Worm (Caenorhabditis elegans) whole organism, L3 larva: ENCODE measurements around the gene F40A3.4.

Experiments
- R02D3.7 ChIP-seq: fragments of 150-350 bp; optimal IDR thresholded peaks from 2 replicates; lab custom pipeline; 2014; ENCODE audit warnings: missing biosample characterization, missing genetic modification characterization
- ZK546.5 ChIP-seq: sonication (generic microtip); optimal IDR thresholded peaks from 2 replicates; lab custom pipeline; 2017; ENCODE audit warnings: missing biosample characterization, missing genetic modification characterization
- aly-2 ChIP-seq: fragments of 150-350 bp; optimal IDR thresholded peaks from 2 replicates; lab custom pipeline; 2014; ENCODE audit warnings: missing biosample characterization, missing genetic modification characterization
- ceh-28 ChIP-seq: fragments of 150-350 bp; optimal IDR thresholded peaks from 2 replicates; lab custom pipeline; 2014; ENCODE audit warnings: missing biosample characterization, missing genetic modification reagents, missing genetic modification characterization
- ceh-82 ChIP-seq: fragments of 150-350 bp; optimal IDR thresholded peaks from 2 replicates; lab custom pipeline; 2014; ENCODE audit warnings: missing biosample characterization, missing genetic modification characterization
- daf-12 ChIP-seq: fragments of 150-350 bp; optimal IDR thresholded peaks from 2 replicates; lab custom pipeline; 2014; ENCODE audit warnings: missing biosample characterization, missing genetic modification reagents, missing genetic modification characterization
- egl-27 ChIP-seq: sonication (generic microtip); optimal IDR thresholded peaks from 4 replicates; lab custom pipeline; 2017; ENCODE audit warnings: missing biosample characterization, missing genetic modification reagents, missing genetic modification characterization
- egl-5 ChIP-seq: fragments of 150-350 bp; optimal IDR thresholded peaks from 2 replicates; lab custom pipeline; 2017; ENCODE audit warnings: missing biosample characterization, missing genetic modification reagents, missing genetic modification characterization, inconsistent platforms
- eor-1 ChIP-seq, 2 experiments: fragments of 150-350 bp; optimal IDR thresholded peaks; 2 replicates each; lab custom pipeline; 2014 to 2018; ENCODE audit warnings: missing biosample characterization in 2 of 2, missing genetic modification characterization in 2 of 2
- fkh-10 ChIP-seq: sonication (generic microtip); optimal IDR thresholded peaks from 2 replicates; lab custom pipeline; 2017; ENCODE audit warnings: missing biosample characterization, missing genetic modification reagents, missing genetic modification characterization
- fos-1 ChIP-seq: fragments of 150-350 bp; optimal IDR thresholded peaks from 2 replicates; lab custom pipeline; 2014; ENCODE audit warnings: missing biosample characterization, missing genetic modification characterization
- lin-15B ChIP-seq: fragments of 150-350 bp; optimal IDR thresholded peaks from 2 replicates; lab custom pipeline; 2014; ENCODE audit warnings: missing biosample characterization, missing genetic modification characterization
- lsy-12 ChIP-seq: sonication (generic microtip); optimal IDR thresholded peaks from 2 replicates; lab custom pipeline; 2016; ENCODE audit warnings: mild to moderate bottlenecking, missing genetic modification characterization, missing compliant biosample characterization
- mdl-1 ChIP-seq: fragments of 150-350 bp; optimal IDR thresholded peaks from 2 replicates; lab custom pipeline; 2014; ENCODE audit warnings: missing biosample characterization, missing genetic modification characterization
- mml-1 ChIP-seq: fragments of 150-350 bp; sonication (generic microtip); optimal IDR thresholded peaks from 3 replicates; lab custom pipeline; 2014; ENCODE audit warnings: missing biosample characterization, missing genetic modification characterization
- nfya-1 ChIP-seq: sonication (generic microtip); optimal IDR thresholded peaks from 2 replicates; lab custom pipeline; 2017; ENCODE audit warnings: missing genetic modification characterization, mild to moderate bottlenecking, missing compliant biosample characterization, antibody characterized with exemption, moderate library complexity; ENCODE audit not compliant: insufficient read depth
- nhr-12 ChIP-seq: fragments of 150-350 bp; optimal IDR thresholded peaks from 2 replicates; lab custom pipeline; 2014; ENCODE audit warnings: missing biosample characterization, missing genetic modification characterization
- nhr-237 ChIP-seq: fragments of 150-350 bp; optimal IDR thresholded peaks from 2 replicates; lab custom pipeline; 2014; ENCODE audit warnings: missing biosample characterization, missing genetic modification characterization
- nhr-25 ChIP-seq: sonication (generic microtip); optimal IDR thresholded peaks from 2 replicates; lab custom pipeline; 2017; ENCODE audit warnings: missing biosample characterization, missing genetic modification characterization
- nhr-67 ChIP-seq: fragments of 150-350 bp; optimal IDR thresholded peaks from 2 replicates; lab custom pipeline; 2014; ENCODE audit warnings: missing biosample characterization, missing genetic modification characterization
- pqm-1 ChIP-seq: fragments of 150-350 bp; optimal IDR thresholded peaks from 2 replicates; lab custom pipeline; 2017; ENCODE audit warnings: missing biosample characterization, missing genetic modification characterization, inconsistent platforms
- sea-2 ChIP-seq: fragments of 150-350 bp; sonication (generic microtip); optimal IDR thresholded peaks from 4 replicates; lab custom pipeline; 2014; ENCODE audit warnings: missing biosample characterization, missing genetic modification reagents, missing genetic modification characterization
- unc-62 ChIP-seq: fragments of 150-350 bp; sonication (generic microtip); optimal IDR thresholded peaks from 4 replicates; lab custom pipeline; 2014; ENCODE audit warnings: missing biosample characterization, missing genetic modification reagents, missing genetic modification characterization
- ztf-11 ChIP-seq: fragments of 150-350 bp; optimal IDR thresholded peaks from 2 replicates; lab custom pipeline; 2014; ENCODE audit warnings: missing biosample characterization, missing genetic modification characterization

Gene F40A3.4

ce11 chrV:7901222-7901621, 25.7 kb downstream of the F40A3.4 start:
- no peak for TF ChIP-seq mdl-1 (tag; lab: Kevin White, UChicago)
- TF ChIP-seq egl-5 (tag; lab: Kevin White, UChicago): no peak
- no peak for TF ChIP-seq nhr-67 (tag; lab: Kevin White, UChicago)
- no peak for TF ChIP-seq aly-2
- no peak for TF ChIP-seq eor-1 (tag; optimal IDR thresholded peaks at IDR 0.05; lab: Kevin White, UChicago)
- TF ChIP-seq lsy-12 (tag; lab: Kevin White, UChicago): no peak
- no peak for TF ChIP-seq nhr-12 (tag; lab: Kevin White, UChicago)
- TF ChIP-seq sea-2: no peak
- TF ChIP-seq ZK546.5 (tag; lab: Kevin White, UChicago): no peak
- no peak for TF ChIP-seq R02D3.7
- TF ChIP-seq unc-62 (GFP tag; lab: Kevin White, UChicago): no peak
- no peak for TF ChIP-seq fos-1 (tag; lab: Kevin White, UChicago)
- no peak for TF ChIP-seq mml-1 (tag; lab: Kevin White, UChicago)

ce11 chrV:7904389-7904788, 28.8 kb downstream of the F40A3.4 start:
- TF ChIP-seq ZK546.5 (tag; lab: Kevin White, UChicago) (no peak), fkh-10 (GFP tag; lab: Kevin White, UChicago) (peak; percentile 19)

- no peak for TF ChIP-seq sea-2
- peak; percentile 1 for TF ChIP-seq fkh-10 (GFP tag; lab: Kevin White, UChicago)
Measured at ce11 chrV:7908431-7908830, 32.9 kb downstream of the F40A3.4 start.

ce11 chrV:7925483-7925882, 49.9 kb downstream of the F40A3.4 start, which contains the start of gene srsx-7:
TSS of gene srsx-7 (plus strand) at chrV:7925783.
- TF ChIP-seq unc-62 (GFP tag; lab: Kevin White, UChicago) (no peak), aly-2 (no peak), ztf-11 (tag; lab: Kevin White, UChicago) (no peak), nfya-1 (tag; lab: Kevin White, UChicago) (no peak), sea-2 (no peak), lin-15B (tag; lab: Kevin White, UChicago) (no peak), nhr-237 (tag; lab: Kevin White, UChicago) (no peak), eor-1 (tag; optimal IDR thresholded peaks at IDR 0.05; lab: Kevin White, UChicago) (no peak), ceh-28 (tag; lab: Kevin White, UChicago) (no peak), egl-27 (no peak), daf-12 (tag; lab: Kevin White, UChicago) (no peak), pqm-1 (no peak), ZK546.5 (tag; lab: Kevin White, UChicago) (no peak), ceh-82 (tag; lab: Kevin White, UChicago) (no peak), nhr-25 (tag; lab: Kevin White, UChicago) (no peak)
